Fruit fly (Drosophila melanogaster) whole organism, prepupa: ENCODE data around the gene Smr.

Experiments used
- Blimp-1 ChIP-seq: fragments of 200-800 bp; sonication (Bioruptor generic); optimal IDR thresholded peaks from 3 replicates; lab custom pipeline; 2017; ENCODE audit warnings: missing biosample characterization, missing genetic modification characterization, mild to moderate bottlenecking, moderate library complexity, missing genetic modification reagents
- CG10669 ChIP-seq: fragments of 200-800 bp; sonication (Bioruptor generic); optimal IDR thresholded peaks from 3 replicates; lab custom pipeline; 2018; ENCODE audit warnings: missing biosample characterization, mild to moderate bottlenecking, missing genetic modification characterization, moderate library complexity
- CG11294 ChIP-seq: fragments of 200-800 bp; sonication (Bioruptor generic); IDR thresholded peaks from 2 replicates; pipeline ENCODE4 v1.3.6; 2022; ENCODE audit warnings: missing biosample characterization, missing genetic modification characterization
- CG11762 ChIP-seq: fragments of 200-800 bp; sonication (Bioruptor generic); optimal IDR thresholded peaks from 3 replicates; lab custom pipeline; 2016; ENCODE audit warnings: missing biosample characterization, missing genetic modification characterization; ENCODE audit not compliant: insufficient read depth
- CG11902 ChIP-seq: fragments of 200-800 bp; sonication (Bioruptor generic); optimal IDR thresholded peaks from 3 replicates; lab custom pipeline; 2016; ENCODE audit warnings: missing biosample characterization, missing genetic modification characterization
- CG15336 ChIP-seq: fragments of 200-800 bp; sonication (Bioruptor generic); IDR thresholded peaks from 2 replicates; pipeline ENCODE4 v1.3.6; 2022; ENCODE audit warnings: missing biosample characterization, missing genetic modification characterization
- CG1621 ChIP-seq: fragments of 200-800 bp; sonication (Bioruptor generic); optimal IDR thresholded peaks from 3 replicates; lab custom pipeline; 2018; ENCODE audit warnings: missing biosample characterization, mild to moderate bottlenecking, missing genetic modification characterization
- CG16779 ChIP-seq: fragments of 200-800 bp; sonication (Bioruptor generic); optimal IDR thresholded peaks from 3 replicates; lab custom pipeline; 2017; ENCODE audit warnings: missing biosample characterization, mild to moderate bottlenecking, missing genetic modification characterization
- CG3032 ChIP-seq: fragments of 200-800 bp; optimal IDR thresholded peaks from 2 replicates; lab custom pipeline; 2019; ENCODE audit warnings: missing biosample characterization, mild to moderate bottlenecking, missing genetic modification characterization, moderate library complexity
- CG31627 ChIP-seq: fragments of 200-800 bp; sonication (Bioruptor generic); optimal IDR thresholded peaks from 3 replicates; lab custom pipeline; 2016; ENCODE audit warnings: missing biosample characterization, missing genetic modification characterization
- CG32006 ChIP-seq: fragments of 200-800 bp; sonication (Bioruptor generic); optimal IDR thresholded peaks from 3 replicates; lab custom pipeline; 2017; ENCODE audit warnings: missing biosample characterization, mild to moderate bottlenecking, missing genetic modification characterization
- CG3919 ChIP-seq: fragments of 200-800 bp; sonication (Bioruptor generic); optimal IDR thresholded peaks from 3 replicates; lab custom pipeline; 2016; ENCODE audit warnings: missing biosample characterization, missing genetic modification characterization
- CG4318 ChIP-seq: fragments of 200-800 bp; sonication (Bioruptor generic); optimal IDR thresholded peaks from 3 replicates; lab custom pipeline; 2017; ENCODE audit warnings: missing biosample characterization, mild to moderate bottlenecking, missing genetic modification characterization
- CG6163 ChIP-seq: fragments of 200-800 bp; sonication (Bioruptor generic); IDR thresholded peaks from 3 replicates; pipeline ENCODE4 v1.3.6; 2022; ENCODE audit warnings: missing biosample characterization, missing genetic modification characterization
- CG6276 ChIP-seq: fragments of 200-800 bp; sonication (Bioruptor generic); optimal IDR thresholded peaks from 2 replicates; lab custom pipeline; 2017; ENCODE audit warnings: missing biosample characterization, mild to moderate bottlenecking, missing genetic modification characterization
- CG6792 ChIP-seq: fragments of 200-800 bp; sonication (Bioruptor generic); optimal IDR thresholded peaks from 3 replicates; lab custom pipeline; 2016; ENCODE audit warnings: missing biosample characterization, missing genetic modification characterization
- CG8119 ChIP-seq: fragments of 200-800 bp; sonication (Bioruptor generic); IDR thresholded peaks from 3 replicates; pipeline ENCODE4 v1.3.6; 2022; ENCODE audit warnings: missing biosample characterization, missing genetic modification characterization
- CG8319 ChIP-seq: fragments of 200-800 bp; sonication (Bioruptor generic); optimal IDR thresholded peaks from 3 replicates; lab custom pipeline; 2016; ENCODE audit warnings: missing biosample characterization, missing genetic modification characterization
- CG9139 ChIP-seq: fragments of 200-800 bp; sonication (Bioruptor generic); optimal IDR thresholded peaks from 3 replicates; lab custom pipeline; 2017; ENCODE audit warnings: missing biosample characterization, mild to moderate bottlenecking, missing genetic modification characterization
- Eip75B ChIP-seq: fragments of 200-800 bp; sonication (Bioruptor generic); optimal IDR thresholded peaks from 3 replicates; lab custom pipeline; 2016; ENCODE audit warnings: missing biosample characterization, missing genetic modification characterization
- Eip78C ChIP-seq: fragments of 200-800 bp; sonication (Bioruptor generic); peaks from one replicate; lab custom pipeline; 2016; ENCODE audit warnings: missing biosample characterization, missing genetic modification characterization
- Ets21C ChIP-seq: fragments of 200-800 bp; sonication (Bioruptor generic); optimal IDR thresholded peaks from 3 replicates; lab custom pipeline; 2016; ENCODE audit warnings: missing biosample characterization, missing genetic modification characterization
- Ets96B ChIP-seq: fragments of 200-800 bp; optimal IDR thresholded peaks from 2 replicates; lab custom pipeline; 2019; ENCODE audit warnings: missing biosample characterization, mild to moderate bottlenecking, missing genetic modification characterization, moderate library complexity
- Gug ChIP-seq: fragments of 200-800 bp; sonication (Bioruptor generic); IDR thresholded peaks from 2 replicates; pipeline ENCODE4 v1.3.6; 2022; ENCODE audit warnings: missing biosample characterization, missing genetic modification characterization
- Hr38 ChIP-seq: sonication (Bioruptor generic); optimal IDR thresholded peaks from 2 replicates; lab custom pipeline; 2016; ENCODE audit warnings: missing biosample characterization, missing genetic modification characterization
- Hr39 ChIP-seq: fragments of 200-800 bp; sonication (Bioruptor generic); optimal IDR thresholded peaks from 2 replicates; lab custom pipeline; 2016; ENCODE audit warnings: missing biosample characterization, missing genetic modification characterization
- Hr4 ChIP-seq: fragments of 200-800 bp; sonication (Bioruptor generic); optimal IDR thresholded peaks from 3 replicates; lab custom pipeline; 2016; ENCODE audit warnings: missing biosample characterization, missing genetic modification characterization
- Lpt ChIP-seq: fragments of 200-800 bp; sonication (Bioruptor generic); optimal IDR thresholded peaks from 3 replicates; lab custom pipeline; 2016; ENCODE audit warnings: missing biosample characterization, missing genetic modification characterization
- Met ChIP-seq: fragments of 200-800 bp; sonication (Bioruptor generic); optimal IDR thresholded peaks from 3 replicates; lab custom pipeline; 2016; ENCODE audit warnings: missing biosample characterization, missing genetic modification characterization
- OdsH ChIP-seq: fragments of 200-800 bp; sonication (Bioruptor generic); optimal IDR thresholded peaks from 3 replicates; lab custom pipeline; 2016; ENCODE audit warnings: missing biosample characterization, missing genetic modification characterization
- Smox ChIP-seq: fragments of 200-800 bp; sonication (Bioruptor generic); optimal IDR thresholded peaks from 3 replicates; lab custom pipeline; 2016; ENCODE audit warnings: missing biosample characterization, missing genetic modification characterization
- Sox14 ChIP-seq: fragments of 200-800 bp; sonication (Bioruptor generic); optimal IDR thresholded peaks from 3 replicates; lab custom pipeline; 2016; ENCODE audit warnings: missing biosample characterization, missing genetic modification characterization
- Sox15 ChIP-seq: fragments of 200-800 bp; sonication (Bioruptor generic); optimal IDR thresholded peaks from 3 replicates; lab custom pipeline; 2016; ENCODE audit warnings: missing biosample characterization, missing genetic modification characterization
- achi ChIP-seq: fragments of 200-800 bp; sonication (Bioruptor generic); optimal IDR thresholded peaks from 3 replicates; lab custom pipeline; 2016; ENCODE audit warnings: missing biosample characterization, missing genetic modification characterization
- cyc ChIP-seq: fragments of 200-800 bp; sonication (Bioruptor generic); optimal IDR thresholded peaks from 3 replicates; lab custom pipeline; 2016; ENCODE audit warnings: missing biosample characterization, missing genetic modification characterization
- dsx ChIP-seq: fragments of 200-800 bp; optimal IDR thresholded peaks from 3 replicates; lab custom pipeline; 2019; ENCODE audit warnings: missing biosample characterization, mild to moderate bottlenecking, missing genetic modification characterization, moderate library complexity; ENCODE audit not compliant: poor library complexity, severe bottlenecking
- fd59A ChIP-seq: fragments of 200-800 bp; sonication (Bioruptor generic); optimal IDR thresholded peaks from 2 replicates; lab custom pipeline; 2017; ENCODE audit warnings: missing biosample characterization, mild to moderate bottlenecking, missing genetic modification characterization, missing genetic modification reagents
- fd85E ChIP-seq: fragments of 200-800 bp; sonication (Bioruptor generic); optimal IDR thresholded peaks from 3 replicates; lab custom pipeline; 2016; ENCODE audit warnings: missing biosample characterization, missing genetic modification characterization
- net ChIP-seq: fragments of 200-800 bp; sonication (Bioruptor generic); optimal IDR thresholded peaks from 3 replicates; lab custom pipeline; 2016; ENCODE audit warnings: missing biosample characterization, missing genetic modification characterization
- spab ChIP-seq: fragments of 200-800 bp; sonication (Bioruptor generic); optimal IDR thresholded peaks from 2 replicates; lab custom pipeline; 2017; ENCODE audit warnings: missing biosample characterization, mild to moderate bottlenecking, missing genetic modification characterization, missing genetic modification reagents
- ss ChIP-seq, 2 experiments: fragments of 200-800 bp; sonication (Bioruptor generic); optimal IDR thresholded peaks; 2 replicates in 1 of 2; 3 replicates in 1 of 2; lab custom pipeline; 2017 to 2018; ENCODE audit warnings: mild to moderate bottlenecking in 2 of 2, missing biosample characterization in 2 of 2, missing genetic modification characterization in 2 of 2, moderate library complexity in 1 of 2
- svp ChIP-seq: fragments of 200-800 bp; sonication (Bioruptor generic); peaks from one replicate; lab custom pipeline; 2016; ENCODE audit warnings: missing biosample characterization, missing genetic modification characterization
- topi ChIP-seq: fragments of 200-800 bp; sonication (Bioruptor generic); optimal IDR thresholded peaks from 3 replicates; lab custom pipeline; 2016; ENCODE audit warnings: missing biosample characterization, missing genetic modification characterization

The Smr gene

DNA sequence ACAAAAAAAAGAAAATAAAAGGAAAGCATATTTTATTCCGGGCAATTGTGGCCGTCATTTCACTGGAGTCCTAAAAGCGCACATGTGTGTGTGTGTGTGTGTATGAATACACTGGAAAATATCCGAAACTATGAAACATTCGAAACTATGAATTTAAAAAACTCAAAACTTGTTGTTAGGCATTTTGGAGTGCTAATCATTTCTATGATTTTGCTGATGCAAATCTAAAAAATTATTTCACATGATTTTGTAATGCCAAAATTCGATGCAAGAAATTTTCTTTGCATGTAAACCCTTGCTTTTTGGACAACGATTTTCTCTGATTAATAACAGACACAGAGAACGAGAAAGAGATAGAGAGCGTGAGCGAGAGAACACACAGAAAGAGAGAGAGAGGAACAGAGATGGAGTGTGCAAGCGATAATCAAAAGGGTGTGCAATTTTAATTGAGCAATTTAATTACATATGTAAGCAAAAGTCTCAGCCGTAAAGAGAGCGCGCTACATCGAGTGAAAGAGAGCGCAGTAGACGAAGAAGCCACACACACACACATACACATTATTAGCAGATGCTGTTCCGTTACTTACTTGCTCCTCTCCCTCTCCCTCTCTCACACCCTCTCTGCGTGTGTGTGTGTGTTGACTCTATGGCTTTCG, 43.2 kb downstream of the Smr start (continued):
- TF ChIP-seq CG15336 (GFP tag; lab: Robert Waterston, UW) (peak; percentile 31; the same call in 1 of the 2 replicates), CG11294 (GFP tag; lab: Robert Waterston, UW) (no peak), CG32006 (GFP tag; lab: Kevin White, UChicago) (peak; percentile 42), Eip75B (GFP tag; lab: Kevin White, UChicago) (peak; percentile 63), CG8319 (peak; percentile 35), CG4318 (no peak), cyc (GFP tag; lab: Kevin White, UChicago) (peak; percentile 55), CG6163 (GFP tag; lab: Robert Waterston, UW) (peak; percentile 83), CG3919 (GFP tag; lab: Kevin White, UChicago) (peak; percentile 62), CG31627 (peak; percentile 64), ss (GFP tag; optimal IDR thresholded peaks at IDR 0.05; lab: Kevin White, UChicago) (peak; percentile 48 to 71), Hr4 (peak; percentile 35), svp (GFP tag; lab: Kevin White, UChicago) (peak; percentile 83), Sox14 (GFP tag; lab: Kevin White, UChicago) (peak; percentile 26), spab (GFP tag; lab: Kevin White, UChicago) (peak; percentile 54), OdsH (GFP tag; lab: Kevin White, UChicago) (peak; percentile 57)

- no peak for TF ChIP-seq CG1621 (tag; lab: Kevin White, UChicago)
- no peak for TF ChIP-seq CG11902 (GFP tag; lab: Kevin White, UChicago)
- peak; percentile 1 for TF ChIP-seq Eip78C (GFP tag; lab: Kevin White, UChicago)
- peak; percentile 88 for TF ChIP-seq svp (GFP tag; lab: Kevin White, UChicago)
- no peak for TF ChIP-seq Gug (GFP tag; lab: Robert Waterston, UW)
Observed at dm6 chrX:12682403-12682958, 59.9 kb downstream of the Smr start.

dm6 chrX:12676554-12677336, 65.7 kb downstream of the Smr start:
- peak; percentile 46 for TF ChIP-seq achi (GFP tag; lab: Kevin White, UChicago)
- TF ChIP-seq CG9139 = peak; percentile 88
- no peak for TF ChIP-seq Sox15 (GFP tag; lab: Kevin White, UChicago)
- peak; percentile 75 for TF ChIP-seq CG8119 (GFP tag; lab: Robert Waterston, UW)
- TF ChIP-seq fd85E = peak; percentile 2
- peak; percentile 77 for TF ChIP-seq CG6276 (GFP tag; lab: Kevin White, UChicago)
- TF ChIP-seq Hr38 (GFP tag; lab: Kevin White, UChicago) = peak; percentile 14
- peak; percentile 67 for TF ChIP-seq Ets96B (tag; lab: Kevin White, UChicago)
- TF ChIP-seq net (GFP tag; lab: Kevin White, UChicago) = peak; percentile 70
- TF ChIP-seq Sox14 (GFP tag; lab: Kevin White, UChicago) = peak; percentile 46
- peak; percentile 70 for TF ChIP-seq Eip75B (GFP tag; lab: Kevin White, UChicago)
- peak; percentile 73 for TF ChIP-seq CG16779 (tag; lab: Kevin White, UChicago)
- peak; percentile 82 for TF ChIP-seq Lpt (GFP tag; lab: Kevin White, UChicago)
- no peak for TF ChIP-seq CG4318
- TF ChIP-seq CG6163 (GFP tag; lab: Robert Waterston, UW) = peak; percentile 90
- no peak for TF ChIP-seq Ets21C (GFP tag; lab: Kevin White, UChicago)
- peak; percentile 64 for TF ChIP-seq Met (GFP tag; lab: Kevin White, UChicago)
- TF ChIP-seq Gug (GFP tag; lab: Robert Waterston, UW) = peak; percentile 19; the same call in 1 of the 2 replicates
- TF ChIP-seq svp (GFP tag; lab: Kevin White, UChicago) = peak; percentile 60
- TF ChIP-seq fd59A = peak; percentile 22
- TF ChIP-seq CG31627 = no peak
- peak; percentile 29 for TF ChIP-seq CG6792 (GFP tag; lab: Kevin White, UChicago)
- TF ChIP-seq Smox (GFP tag; lab: Kevin White, UChicago) = peak; percentile 17
- TF ChIP-seq CG1621 (tag; lab: Kevin White, UChicago) = peak; percentile 75
- no peak; the same call in 1 of the 2 replicates for TF ChIP-seq CG11294 (GFP tag; lab: Robert Waterston, UW)
- TF ChIP-seq Hr39 (GFP tag; lab: Kevin White, UChicago) = no peak
- TF ChIP-seq CG11902 (GFP tag; lab: Kevin White, UChicago) = no peak
- peak; percentile 34 for TF ChIP-seq CG3032
- peak; percentile 16 for TF ChIP-seq CG11762 (GFP tag; lab: Kevin White, UChicago)
- TF ChIP-seq dsx (GFP tag; lab: Kevin White, UChicago) = peak; percentile 79
- peak; percentile 72 for TF ChIP-seq Blimp-1 (GFP tag; lab: Kevin White, UChicago)
- TF ChIP-seq Hr4 = peak; percentile 9
- peak; percentile 59 for TF ChIP-seq CG10669 (GFP tag; lab: Kevin White, UChicago)
- peak; percentile 48 for TF ChIP-seq topi
